Fruit fly (Drosophila melanogaster): ENCODE data around the gene CG5541.

The CG5541 gene

dm6 chrX:15089146-15089698 is 45.3 kb downstream of the CG5541 start, which contains the start of gene Rab3-GEF:
Gene Rab3-GEF (plus strand): TSS chrX:15089682.
- no peak for TF ChIP-seq cnc (optimal IDR thresholded peaks at IDR 0.05)
- TF ChIP-seq pad (GFP tag; optimal IDR thresholded peaks at IDR 0.05), result no peak
- TF ChIP-seq Mnt (GFP tag; optimal IDR thresholded peaks at IDR 0.05), result no peak
- no peak for TF ChIP-seq CG7045 (GFP tag; optimal IDR thresholded peaks at IDR 0.05)
- TF ChIP-seq CG14711 (tag; optimal IDR thresholded peaks at IDR 0.05), result no peak
- no peak for TF ChIP-seq Hr96 (GFP tag; optimal IDR thresholded peaks at IDR 0.05)
- TF ChIP-seq CG12768 (GFP tag; optimal IDR thresholded peaks at IDR 0.05), result no peak
- TF ChIP-seq CG5204 (GFP tag; optimal IDR thresholded peaks at IDR 0.05), result no peak
- no peak for TF ChIP-seq ovo (GFP tag; optimal IDR thresholded peaks at IDR 0.05)
- no peak for TF ChIP-seq cic (GFP tag; optimal IDR thresholded peaks at IDR 0.05)

- TF ChIP-seq kay (GFP tag; ENCODE audit: borderline replicate concordance) (no peak), cnc (optimal IDR thresholded peaks at IDR 0.05) (no peak), ovo (GFP tag; optimal IDR thresholded peaks at IDR 0.05) (no peak), Crg-1 (GFP tag; optimal IDR thresholded peaks at IDR 0.05) (no peak), CG1620 (GFP tag; optimal IDR thresholded peaks at IDR 0.05) (no peak), CG7045 (GFP tag; optimal IDR thresholded peaks at IDR 0.05) (no peak), bab1 (GFP tag; optimal IDR thresholded peaks at IDR 0.05) (no peak), Clk (GFP tag; optimal IDR thresholded peaks at IDR 0.05) (no peak), toe (GFP tag; optimal IDR thresholded peaks at IDR 0.05) (no peak), CG14711 (tag; optimal IDR thresholded peaks at IDR 0.05) (no peak)
These were observed 46.4 kb downstream of the CG5541 start for dm6 chrX:15090371-15090770.

dm6 chrX:15091159-15091558 is 47.2 kb downstream of the CG5541 start:
- no peak for TF ChIP-seq CG14711 (tag; optimal IDR thresholded peaks at IDR 0.05)
- TF ChIP-seq tj (GFP tag; optimal IDR thresholded peaks at IDR 0.05), result no peak
- no peak for TF ChIP-seq Clk (GFP tag; optimal IDR thresholded peaks at IDR 0.05)
- no peak for TF ChIP-seq Crg-1 (GFP tag; optimal IDR thresholded peaks at IDR 0.05)
- TF ChIP-seq CG7101 (tag; optimal IDR thresholded peaks at IDR 0.05), result no peak
- no peak for TF ChIP-seq pad (GFP tag; optimal IDR thresholded peaks at IDR 0.05)
- no peak for TF ChIP-seq cic (GFP tag; optimal IDR thresholded peaks at IDR 0.05)
- no peak for TF ChIP-seq CG1620 (GFP tag; optimal IDR thresholded peaks at IDR 0.05)

dm6 chrX:15095942-15096341 is 52.0 kb downstream of the CG5541 start, which contains the start of gene CG9072:
Gene CG9072 (minus strand): TSS chrX:15096042.
- TF ChIP-seq cic (GFP tag; optimal IDR thresholded peaks at IDR 0.05), result no peak
- TF ChIP-seq CG7101 (tag; optimal IDR thresholded peaks at IDR 0.05), result no peak
- TF ChIP-seq CG33017 (tag; optimal IDR thresholded peaks at IDR 0.05), result no peak
- TF ChIP-seq CG11617 (GFP tag; optimal IDR thresholded peaks at IDR 0.05), result no peak
- no peak for TF ChIP-seq Mnt (GFP tag; optimal IDR thresholded peaks at IDR 0.05)
- no peak for TF ChIP-seq toe (GFP tag; optimal IDR thresholded peaks at IDR 0.05)
- TF ChIP-seq pad (GFP tag; optimal IDR thresholded peaks at IDR 0.05), result no peak
- no peak for TF ChIP-seq Clk (GFP tag; optimal IDR thresholded peaks at IDR 0.05)
